Fruit fly (Drosophila melanogaster) whole organism, embryonic: ENCODE data around the gene CG7557.

Source experiments
- Adf1 ChIP-seq: fragments of 200-800 bp; sonication (Bioruptor generic); IDR thresholded peaks from 2 replicates; pipeline ENCODE4 v1.3.6; 2022; ENCODE audit warnings: missing biosample characterization, missing genetic modification characterization
- CG10147 ChIP-seq: fragments of 200-800 bp; sonication (Bioruptor generic); optimal IDR thresholded peaks from 2 replicates; lab custom pipeline; 2019; ENCODE audit warnings: missing biosample characterization, mild to moderate bottlenecking, missing genetic modification characterization, moderate library complexity
- CG12299 ChIP-seq: fragments of 200-800 bp; sonication (Bioruptor generic); optimal IDR thresholded peaks from 2 replicates; lab custom pipeline; 2018; ENCODE audit warnings: missing biosample characterization, mild to moderate bottlenecking, missing genetic modification characterization
- CG15073 ChIP-seq: fragments of 200-800 bp; sonication (Bioruptor generic); optimal IDR thresholded peaks from 2 replicates; lab custom pipeline; 2016; ENCODE audit warnings: missing biosample characterization, missing genetic modification characterization
- CG1529 ChIP-seq: fragments of 200-800 bp; sonication (Bioruptor generic); optimal IDR thresholded peaks from 3 replicates; lab custom pipeline; 2018; ENCODE audit warnings: missing biosample characterization, missing genetic modification characterization
- CG15514 ChIP-seq: fragments of 200-800 bp; sonication (Bioruptor generic); optimal IDR thresholded peaks from 3 replicates; lab custom pipeline; 2017; ENCODE audit warnings: missing biosample characterization, missing genetic modification characterization, mild to moderate bottlenecking, moderate library complexity, missing genetic modification reagents
- CG1647 ChIP-seq: fragments of 200-800 bp; sonication (Bioruptor generic); optimal IDR thresholded peaks from 3 replicates; lab custom pipeline; 2016; ENCODE audit warnings: missing biosample characterization, missing genetic modification characterization
- CG16813 ChIP-seq: fragments of 200-800 bp; sonication (Bioruptor generic); IDR thresholded peaks from 3 replicates; pipeline ENCODE4 v1.3.6; 2022; ENCODE audit warnings: missing biosample characterization, missing genetic modification characterization; ENCODE audit not compliant: partially characterized antibody
- CG31365 ChIP-seq: fragments of 200-800 bp; sonication (Bioruptor generic); optimal IDR thresholded peaks from 2 replicates; lab custom pipeline; 2018; ENCODE audit warnings: missing biosample characterization, mild to moderate bottlenecking, missing genetic modification characterization
- CG3163 ChIP-seq: fragments of 200-800 bp; sonication (Bioruptor generic); optimal IDR thresholded peaks from 3 replicates; lab custom pipeline; 2016; ENCODE audit warnings: missing biosample characterization, missing genetic modification characterization
- CG32532 ChIP-seq: fragments of 200-800 bp; sonication (Bioruptor generic); IDR thresholded peaks from 2 replicates; pipeline ENCODE4 v1.3.6; 2022; ENCODE audit warnings: missing biosample characterization, missing genetic modification characterization
- CG33213 ChIP-seq: fragments of 200-800 bp; sonication (Bioruptor generic); optimal IDR thresholded peaks from 3 replicates; lab custom pipeline; 2016; ENCODE audit warnings: missing biosample characterization, missing genetic modification characterization
- CG3847 ChIP-seq: fragments of 200-800 bp; sonication (Bioruptor generic); IDR thresholded peaks from 2 replicates; pipeline ENCODE4 v1.3.6; 2022; ENCODE audit warnings: missing biosample characterization, missing genetic modification characterization
- CG4282 ChIP-seq: fragments of 200-800 bp; sonication (Bioruptor generic); optimal IDR thresholded peaks from 2 replicates; lab custom pipeline; 2016; ENCODE audit warnings: missing biosample characterization, missing genetic modification characterization
- CG43689 ChIP-seq: fragments of 200-800 bp; sonication (Bioruptor generic); IDR thresholded peaks from 2 replicates; pipeline ENCODE4 v1.3.6; 2022; ENCODE audit warnings: missing biosample characterization, missing genetic modification characterization
- CG4707 ChIP-seq: fragments of 200-800 bp; sonication (Bioruptor generic); optimal IDR thresholded peaks from 2 replicates; lab custom pipeline; 2018; ENCODE audit warnings: missing biosample characterization, mild to moderate bottlenecking, missing genetic modification characterization, moderate library complexity
- CG5953 ChIP-seq: fragments of 200-800 bp; sonication (Bioruptor generic); IDR thresholded peaks from 2 replicates; pipeline ENCODE4 v1.3.6; 2022; ENCODE audit warnings: missing biosample characterization, missing genetic modification characterization
- CG6175 ChIP-seq: fragments of 200-800 bp; sonication (Bioruptor generic); IDR thresholded peaks from 3 replicates; pipeline ENCODE4 v1.3.6; 2022; ENCODE audit warnings: missing biosample characterization, missing genetic modification characterization
- CG6683 ChIP-seq: fragments of 200-800 bp; sonication (Bioruptor generic); optimal IDR thresholded peaks from 2 replicates; lab custom pipeline; 2017; ENCODE audit warnings: missing biosample characterization, mild to moderate bottlenecking, missing genetic modification characterization, missing genetic modification reagents
- CG7745 ChIP-seq: fragments of 200-800 bp; sonication (Bioruptor generic); optimal IDR thresholded peaks from 2 replicates; lab custom pipeline; 2018; ENCODE audit warnings: missing biosample characterization, mild to moderate bottlenecking, missing genetic modification characterization, moderate library complexity
- Dp ChIP-seq: fragments of 200-800 bp; sonication (Bioruptor generic); optimal IDR thresholded peaks from 2 replicates; lab custom pipeline; 2018; ENCODE audit warnings: missing biosample characterization, mild to moderate bottlenecking, missing genetic modification characterization, moderate library complexity
- Eip74EF ChIP-seq, 2 experiments: fragments of 200-800 bp in 1 of 2; fragments of >200 bp in 1 of 2; sonication (Bioruptor generic) in 1 of 2; optimal IDR thresholded peaks; 2 replicates each; lab custom pipeline; 2017 to 2019; ENCODE audit warnings: missing biosample characterization in 2 of 2, missing genetic modification characterization in 2 of 2, mild to moderate bottlenecking in 1 of 2, moderate library complexity in 1 of 2
- Hand ChIP-seq: fragments of 200-800 bp; sonication (Bioruptor generic); optimal IDR thresholded peaks from 2 replicates; lab custom pipeline; 2017; ENCODE audit warnings: mild to moderate bottlenecking, missing biosample characterization, missing genetic modification reagents, missing genetic modification characterization
- Mad ChIP-seq: fragments of 200-800 bp; sonication (Bioruptor generic); optimal IDR thresholded peaks from 2 replicates; lab custom pipeline; 2016; ENCODE audit warnings: missing biosample characterization, missing genetic modification characterization
- NC2β ChIP-seq: fragments of 200-800 bp; sonication (Bioruptor generic); optimal IDR thresholded peaks from 2 replicates; lab custom pipeline; 2016; ENCODE audit warnings: missing biosample characterization, missing genetic modification characterization
- Ravus ChIP-seq: fragments of 200-800 bp; sonication (Bioruptor generic); IDR thresholded peaks from 2 replicates; pipeline ENCODE4 v1.3.6; 2022; ENCODE audit warnings: missing biosample characterization, missing genetic modification characterization
- Rx ChIP-seq: fragments of 200-800 bp; sonication (Bioruptor generic); IDR thresholded peaks from 2 replicates; pipeline ENCODE4 v1.3.6; 2022; ENCODE audit warnings: missing biosample characterization, missing genetic modification characterization
- Tbp ChIP-seq: fragments of >200 bp; optimal IDR thresholded peaks from 2 replicates; lab custom pipeline; 2018; ENCODE audit warnings: missing biosample characterization, missing genetic modification characterization
- Trl ChIP-seq, 3 experiments: fragments of >200 bp in 2 of 3; fragments of 200-800 bp in 1 of 3; sonication (Bioruptor generic) in 1 of 3; optimal IDR thresholded peaks; 2 replicates in 1 of 3; 3 replicates in 2 of 3; lab custom pipeline; 2016 to 2017; ENCODE audit warnings: missing biosample characterization in 1 of 3, missing genetic modification characterization in 1 of 3
- ato ChIP-seq: fragments of 200-800 bp; sonication (Bioruptor generic); IDR thresholded peaks from 2 replicates; pipeline ENCODE4 v1.3.6; 2022; ENCODE audit warnings: missing biosample characterization, missing genetic modification characterization; ENCODE audit not compliant: partially characterized antibody
- btn ChIP-seq: fragments of 200-800 bp; sonication (Bioruptor generic); optimal IDR thresholded peaks from 2 replicates; lab custom pipeline; 2016; ENCODE audit warnings: missing biosample characterization, missing genetic modification characterization
- cato ChIP-seq: fragments of 200-800 bp; sonication (Bioruptor generic); optimal IDR thresholded peaks from 2 replicates; lab custom pipeline; 2016; ENCODE audit warnings: missing biosample characterization, missing genetic modification characterization, borderline replicate concordance
- corto ChIP-seq: fragments of 200-800 bp; sonication (Bioruptor generic); optimal IDR thresholded peaks from 2 replicates; lab custom pipeline; 2016; ENCODE audit warnings: missing biosample characterization, mild to moderate bottlenecking, missing genetic modification characterization, moderate library complexity
- crol ChIP-seq: fragments of 200-800 bp; sonication (Bioruptor generic); IDR thresholded peaks from 2 replicates; pipeline ENCODE4 v1.3.6; 2022; ENCODE audit warnings: missing biosample characterization, missing genetic modification characterization
- cwo ChIP-seq: fragments of 200-800 bp; sonication (Bioruptor generic); optimal IDR thresholded peaks from 3 replicates; lab custom pipeline; 2017; ENCODE audit warnings: missing biosample characterization, missing genetic modification characterization, mild to moderate bottlenecking, moderate library complexity, missing genetic modification reagents
- dpn ChIP-seq, 2 experiments: fragments of 200-800 bp; sonication (Bioruptor generic); optimal IDR thresholded peaks; 3 replicates each; lab custom pipeline; 2016; ENCODE audit warnings: missing biosample characterization in 2 of 2, missing genetic modification characterization in 2 of 2
- dysf ChIP-seq: fragments of 200-800 bp; sonication (Bioruptor generic); IDR thresholded peaks from 3 replicates; pipeline ENCODE4 v1.3.6; 2022; ENCODE audit warnings: missing biosample characterization, missing genetic modification characterization
- eve ChIP-seq, 2 experiments: fragments of >200 bp; optimal IDR thresholded peaks; 2 replicates each; lab custom pipeline; 2017; ENCODE audit warnings: missing biosample characterization in 2 of 2, missing genetic modification characterization in 2 of 2
- fu2 ChIP-seq: fragments of 200-800 bp; sonication (Bioruptor generic); optimal IDR thresholded peaks from 2 replicates; lab custom pipeline; 2016; ENCODE audit warnings: missing biosample characterization, missing genetic modification characterization
- gro ChIP-seq: fragments of 200-800 bp; sonication (Bioruptor generic); optimal IDR thresholded peaks from 2 replicates; lab custom pipeline; 2016; ENCODE audit warnings: missing biosample characterization, missing genetic modification characterization
- ham ChIP-seq: fragments of 200-800 bp; sonication (Bioruptor generic); IDR thresholded peaks from 2 replicates; pipeline ENCODE4 v1.3.6; 2022; ENCODE audit warnings: missing biosample characterization, missing genetic modification characterization
- her ChIP-seq: fragments of 200-800 bp; sonication (Bioruptor generic); optimal IDR thresholded peaks from 2 replicates; lab custom pipeline; 2016; ENCODE audit warnings: missing biosample characterization, missing genetic modification characterization
- hth ChIP-seq: fragments of >200 bp; optimal IDR thresholded peaks from 2 replicates; lab custom pipeline; 2017; ENCODE audit warnings: inconsistent platforms
- lab ChIP-seq: fragments of 200-800 bp; sonication (Bioruptor generic); optimal IDR thresholded peaks from 3 replicates; lab custom pipeline; 2017; ENCODE audit warnings: missing biosample characterization, missing genetic modification characterization, mild to moderate bottlenecking, moderate library complexity, missing genetic modification reagents
- p53 ChIP-seq: fragments of 200-800 bp; sonication (Bioruptor generic); optimal IDR thresholded peaks from 2 replicates; lab custom pipeline; 2016; ENCODE audit warnings: missing biosample characterization, missing genetic modification characterization
- ranshi ChIP-seq: fragments of 200-800 bp; sonication (Bioruptor generic); IDR thresholded peaks from 2 replicates; pipeline ENCODE4 v1.3.6; 2022; ENCODE audit warnings: missing biosample characterization, missing genetic modification characterization
- tin ChIP-seq: fragments of 200-800 bp; sonication (Bioruptor generic); optimal IDR thresholded peaks from 3 replicates; lab custom pipeline; 2016; ENCODE audit warnings: missing biosample characterization, missing genetic modification characterization
- trem ChIP-seq: fragments of 200-800 bp; optimal IDR thresholded peaks from 3 replicates; lab custom pipeline; 2019; ENCODE audit warnings: missing biosample characterization, mild to moderate bottlenecking, missing genetic modification characterization, moderate library complexity
- trh ChIP-seq: fragments of 200-800 bp; sonication (Bioruptor generic); optimal IDR thresholded peaks from 2 replicates; lab custom pipeline; 2016; ENCODE audit warnings: missing biosample characterization, missing genetic modification characterization
- wek ChIP-seq: fragments of 200-800 bp; sonication (Bioruptor generic); optimal IDR thresholded peaks from 3 replicates; lab custom pipeline; 2018; ENCODE audit warnings: missing biosample characterization, mild to moderate bottlenecking, missing genetic modification characterization, moderate library complexity
- zfh1 ChIP-seq: fragments of 200-800 bp; sonication (Bioruptor generic); IDR thresholded peaks from 3 replicates; pipeline ENCODE4 v1.3.6; 2022; ENCODE audit warnings: missing biosample characterization, missing genetic modification characterization
- zfh2 ChIP-seq: fragments of 200-800 bp; sonication (Bioruptor generic); optimal IDR thresholded peaks from 2 replicates; lab custom pipeline; 2016; ENCODE audit warnings: missing biosample characterization, missing genetic modification characterization

Gene CG7557

dm6 chr3L:11402305-11402704, 42.7 kb upstream of the CG7557 start (continued):
- TF ChIP-seq CG33213 (no peak), CG15073 (no peak), NC2β (GFP tag; lab: Kevin White, UChicago) (no peak), CG4282 (GFP tag; lab: Kevin White, UChicago) (no peak), Eip74EF (GFP tag; optimal IDR thresholded peaks at IDR 0.05; lab: Kevin White, UChicago) (no peak), CG10147 (peak; percentile 28), wek (GFP tag; lab: Kevin White, UChicago) (no peak), CG31365 (no peak), CG15514 (GFP tag; lab: Kevin White, UChicago) (peak; percentile 27), dpn (GFP tag; optimal IDR thresholded peaks at IDR 0.05; lab: Kevin White, UChicago) (peak in 1 of 2 experiments; percentile 10), zfh2 (GFP tag; lab: Kevin White, UChicago) (peak; percentile 9), Hand (no peak), Tbp (GFP tag; lab: Kevin White, UChicago) (no peak), ato (GFP tag; lab: Robert Waterston, UW) (no peak), CG16813 (no peak), CG1529 (no peak), Dp (GFP tag; lab: Kevin White, UChicago) (no peak), hth (lab: Kevin White, UChicago) (no peak), trem (tag; lab: Kevin White, UChicago) (no peak), p53 (no peak), cwo (GFP tag; lab: Kevin White, UChicago) (peak; percentile 28), CG6683 (GFP tag; lab: Kevin White, UChicago) (no peak), CG7745 (tag; lab: Kevin White, UChicago) (no peak), gro (GFP tag; lab: Kevin White, UChicago) (no peak), btn (GFP tag; lab: Kevin White, UChicago) (no peak), fu2 (GFP tag; lab: Kevin White, UChicago) (no peak), crol (GFP tag; lab: Robert Waterston, UW) (no peak), Adf1 (GFP tag; lab: Robert Waterston, UW) (no peak), corto (GFP tag; lab: Kevin White, UChicago) (no peak), CG5953 (no peak), CG43689 (no peak), trh (GFP tag; lab: Kevin White, UChicago) (no peak), CG1647 (GFP tag; lab: Kevin White, UChicago) (no peak), CG32532 (peak; percentile 61; the same call in 1 of the 2 replicates), CG6175 (GFP tag; lab: Robert Waterston, UW) (no peak), zfh1 (GFP tag; lab: Robert Waterston, UW) (peak; percentile 40; the same call in 2 of the 3 replicates), Ravus (GFP tag; lab: Robert Waterston, UW) (no peak), eve (GFP tag; optimal IDR thresholded peaks at IDR 0.05; lab: Kevin White, UChicago) (no peak), dysf (GFP tag; lab: Robert Waterston, UW) (peak; percentile 62; the same call in 1 of the 3 replicates), lab (GFP tag; lab: Kevin White, UChicago) (peak; percentile 79), Rx (GFP tag; lab: Robert Waterston, UW) (no peak), ham (GFP tag; lab: Robert Waterston, UW) (no peak), CG12299 (no peak), ranshi (GFP tag; lab: Robert Waterston, UW) (no peak; the same call in 1 of the 2 replicates), CG3163 (GFP tag; lab: Kevin White, UChicago) (no peak), CG3847 (GFP tag; lab: Robert Waterston, UW) (no peak), CG4707 (GFP tag; lab: Kevin White, UChicago) (no peak), tin (GFP tag; lab: Kevin White, UChicago) (no peak), her (no peak), Mad (GFP tag; lab: Kevin White, UChicago) (no peak), Trl (optimal IDR thresholded peaks at IDR 0.05; lab: Kevin White, UChicago) (no peak), Trl (GFP tag; optimal IDR thresholded peaks at IDR 0.05; lab: Kevin White, UChicago) (no peak), cato (GFP tag; lab: Kevin White, UChicago) (no peak)
